Fruit fly (Drosophila melanogaster): Measurements from ENCODE around the gene eIF5B.

eIF5B gene

dm6 chr3L:3417120-3417519, 43.7 kb downstream of the eIF5B start (continued):
- TF ChIP-seq CG4282 (GFP tag; optimal IDR thresholded peaks at IDR 0.05) (no peak), CG18619 (GFP tag; optimal IDR thresholded peaks at IDR 0.05) (no peak), pho (GFP tag; optimal IDR thresholded peaks at IDR 0.05) (no peak), Med (GFP tag) (peak; percentile 38), CG31441 (GFP tag; IDR thresholded peaks at IDR 0.05) (no peak), fd96Cb (tag; optimal IDR thresholded peaks at IDR 0.05) (no peak), CG7987 (GFP tag; optimal IDR thresholded peaks at IDR 0.05) (no peak), CG31388 (GFP tag; optimal IDR thresholded peaks at IDR 0.05) (no peak), Hr51 (GFP tag; optimal IDR thresholded peaks at IDR 0.05) (no peak), B-H1 (GFP tag; IDR thresholded peaks at IDR 0.05) (no peak), zen2 (GFP tag; IDR thresholded peaks at IDR 0.05; ENCODE audit: partially characterized antibody) (no peak), CG4360 (GFP tag; IDR thresholded peaks at IDR 0.05) (peak; percentile 88), NC2β (GFP tag; optimal IDR thresholded peaks at IDR 0.05) (no peak), unpg (GFP tag; optimal IDR thresholded peaks at IDR 0.05) (peak; percentile 11), sob (GFP tag; IDR thresholded peaks at IDR 0.05) (no peak), Myb (GFP tag; optimal IDR thresholded peaks at IDR 0.05) (no peak), CG34376 (GFP tag; optimal IDR thresholded peaks at IDR 0.05) (no peak), fu2 (GFP tag; optimal IDR thresholded peaks at IDR 0.05) (no peak), nom (GFP tag; optimal IDR thresholded peaks at IDR 0.05) (no peak), lov (optimal IDR thresholded peaks at IDR 0.05) (no peak), lov (GFP tag; IDR thresholded peaks at IDR 0.05) (0 out of 3 replicates have a peak, but pooled peaks have one; percentile 24), CG14667 (GFP tag; IDR thresholded peaks at IDR 0.05) (no peak), Sin3A (optimal IDR thresholded peaks at IDR 0.05) (no peak), CG6175 (GFP tag; IDR thresholded peaks at IDR 0.05) (no peak), ken (GFP tag; IDR thresholded peaks at IDR 0.05) (no peak), Pdp1 (GFP tag; optimal IDR thresholded peaks at IDR 0.05) (no peak), knrl (GFP tag; IDR thresholded peaks at IDR 0.05; ENCODE audit: partially characterized antibody) (no peak), CG3838 (GFP tag; optimal IDR thresholded peaks at IDR 0.05) (no peak), NC2α (GFP tag; optimal IDR thresholded peaks at IDR 0.05) (no peak), CG8388 (GFP tag; optimal IDR thresholded peaks at IDR 0.05) (no peak), CG7556 (GFP tag; optimal IDR thresholded peaks at IDR 0.05) (no peak), dmrt11E (tag; optimal IDR thresholded peaks at IDR 0.05) (no peak), Side (GFP tag; optimal IDR thresholded peaks at IDR 0.05) (no peak), Awh (GFP tag; IDR thresholded peaks at IDR 0.05) (no peak), CG12155 (GFP tag; optimal IDR thresholded peaks at IDR 0.05) (no peak), mam (GFP tag; optimal IDR thresholded peaks at IDR 0.05) (no peak), CG18764 (GFP tag; optimal IDR thresholded peaks at IDR 0.05) (no peak), Sox100B (GFP tag; optimal IDR thresholded peaks at IDR 0.05) (no peak), klu (GFP tag; IDR thresholded peaks at IDR 0.05) (no peak), gsb (GFP tag; IDR thresholded peaks at IDR 0.05) (no peak), TFAM (GFP tag; optimal IDR thresholded peaks at IDR 0.05) (no peak), Xrp1 (GFP tag; IDR thresholded peaks at IDR 0.05) (no peak), Atf6 (GFP tag; IDR thresholded peaks at IDR 0.05) (no peak), Tbp (GFP tag; optimal IDR thresholded peaks at IDR 0.05) (no peak), da (GFP tag; optimal IDR thresholded peaks at IDR 0.05) (no peak), CG11085 (GFP tag; IDR thresholded peaks at IDR 0.05) (no peak), CG32767 (GFP tag; IDR thresholded peaks at IDR 0.05) (no peak), Drgx (GFP tag; IDR thresholded peaks at IDR 0.05) (peak; percentile 51), sd (tag; optimal IDR thresholded peaks at IDR 0.05) (peak; percentile 50), Nf-YC (tag; optimal IDR thresholded peaks at IDR 0.05) (peak; percentile 23), CG17912 (GFP tag; optimal IDR thresholded peaks at IDR 0.05) (no peak), exex (tag; optimal IDR thresholded peaks at IDR 0.05) (no peak), Fer3 (tag; optimal IDR thresholded peaks at IDR 0.05) (no peak)
